Worm (Caenorhabditis elegans) whole organism, L1 larva: ENCODE measurements around the gene F53F1.6.
A peak's percentile ranks its signal among the peaks of the same experiment; 100 is the strongest.

Source experiments
- nhr-47 ChIP-seq: sonication (generic microtip); optimal IDR thresholded peaks from 2 replicates; lab custom pipeline; 2016; ENCODE audit warnings: mild to moderate bottlenecking, missing genetic modification characterization, moderate library complexity, missing compliant biosample characterization
- nhr-84 ChIP-seq: sonication (generic microtip); optimal IDR thresholded peaks from 2 replicates; lab custom pipeline; 2017; ENCODE audit warnings: missing biosample characterization, missing genetic modification characterization
- skn-1 ChIP-seq: fragments of 150-350 bp; optimal IDR thresholded peaks from 2 replicates; lab custom pipeline; 2014; ENCODE audit warnings: missing biosample characterization, missing genetic modification characterization
- ztf-4 ChIP-seq: fragments of 150-350 bp; optimal IDR thresholded peaks from 2 replicates; lab custom pipeline; 2014; ENCODE audit warnings: missing biosample characterization, missing genetic modification characterization

- TF ChIP-seq nhr-84 (tag; lab: Kevin White, UChicago) (no peak), skn-1 (tag; lab: Kevin White, UChicago) (peak; percentile 5), ztf-4 (tag; lab: Kevin White, UChicago) (peak; percentile 57), nhr-47 (peak; percentile 60)
These were observed 46.1 kb downstream of the F53F1.6 start for ce11 chrV:13371336-13371735.
